Worm (Caenorhabditis elegans) whole organism, mixed stage, embryonic: ENCODE data around the gene nspe-6.
A peak's percentile ranks its signal among the peaks of the same experiment; 100 is the strongest.

ENCODE experiments used
- M03D4.4 ChIP-seq: sonication (generic microtip); optimal IDR thresholded peaks from 2 replicates; lab custom pipeline; 2017; ENCODE audit warnings: mild to moderate bottlenecking, missing genetic modification characterization, missing compliant biosample characterization
- bed-3 ChIP-seq: fragments of 200-800 bp; sonication (Bioruptor generic); optimal IDR thresholded peaks from 3 replicates; lab custom pipeline; 2018; ENCODE audit warnings: mild to moderate bottlenecking, missing genetic modification characterization, moderate library complexity, missing compliant biosample characterization
- blmp-1 ChIP-seq: fragments of 150-350 bp; optimal IDR thresholded peaks from 2 replicates; lab custom pipeline; 2014; ENCODE audit warnings: missing biosample characterization, missing genetic modification characterization
- ceh-39 ChIP-seq: fragments of 150-350 bp; optimal IDR thresholded peaks from 2 replicates; lab custom pipeline; 2014; ENCODE audit warnings: missing biosample characterization, missing genetic modification characterization
- ceh-43 ChIP-seq: fragments of 200-800 bp; sonication (Bioruptor generic); optimal IDR thresholded peaks from 2 replicates; lab custom pipeline; 2018; ENCODE audit warnings: mild to moderate bottlenecking, missing genetic modification characterization, moderate library complexity, missing compliant biosample characterization
- ceh-83 ChIP-seq: fragments of 200-800 bp; sonication (Bioruptor generic); optimal IDR thresholded peaks from 2 replicates; lab custom pipeline; 2018; ENCODE audit warnings: mild to moderate bottlenecking, missing genetic modification characterization, missing compliant biosample characterization
- ces-1 ChIP-seq: fragments of 150-350 bp; optimal IDR thresholded peaks from 2 replicates; lab custom pipeline; 2014; ENCODE audit warnings: missing biosample characterization, missing genetic modification reagents, missing genetic modification characterization
- cnd-1 ChIP-seq: fragments of 200-800 bp; sonication (Bioruptor generic); optimal IDR thresholded peaks from 2 replicates; lab custom pipeline; 2018; ENCODE audit warnings: mild to moderate bottlenecking, missing genetic modification characterization, missing compliant biosample characterization
- drap-1 ChIP-seq: fragments of 200-800 bp; sonication (Bioruptor generic); optimal IDR thresholded peaks from 3 replicates; lab custom pipeline; 2018; ENCODE audit warnings: mild to moderate bottlenecking, missing genetic modification characterization, missing compliant biosample characterization
- elt-1 ChIP-seq: sonication (generic microtip); optimal IDR thresholded peaks from 2 replicates; lab custom pipeline; 2017; ENCODE audit warnings: missing genetic modification characterization, mild to moderate bottlenecking, missing compliant biosample characterization, antibody characterized with exemption, moderate library complexity, borderline replicate concordance; ENCODE audit not compliant: insufficient read depth
- elt-3 ChIP-seq: fragments of 150-350 bp; optimal IDR thresholded peaks from 2 replicates; lab custom pipeline; 2014; ENCODE audit warnings: missing biosample characterization, missing genetic modification characterization
- flh-1 ChIP-seq: fragments of 200-800 bp; sonication (Bioruptor generic); optimal IDR thresholded peaks from 2 replicates; lab custom pipeline; 2018; ENCODE audit warnings: mild to moderate bottlenecking, missing genetic modification characterization, moderate library complexity, missing compliant biosample characterization
- ham-2 ChIP-seq: fragments of 200-800 bp; sonication (Bioruptor generic); optimal IDR thresholded peaks from 2 replicates; lab custom pipeline; 2018; ENCODE audit warnings: mild to moderate bottlenecking, missing genetic modification characterization, missing compliant biosample characterization
- hlh-1 ChIP-seq: fragments of 150-350 bp; optimal IDR thresholded peaks from 2 replicates; lab custom pipeline; 2014; ENCODE audit warnings: missing biosample characterization, missing genetic modification reagents, missing genetic modification characterization
- lin-13 ChIP-seq: fragments of 150-350 bp; optimal IDR thresholded peaks from 2 replicates; lab custom pipeline; 2014; ENCODE audit warnings: missing biosample characterization, missing genetic modification characterization
- lin-32 ChIP-seq: fragments of 200-800 bp; sonication (Bioruptor generic); optimal IDR thresholded peaks from 2 replicates; lab custom pipeline; 2018; ENCODE audit warnings: mild to moderate bottlenecking, missing genetic modification characterization, missing compliant biosample characterization
- lsy-2 ChIP-seq: fragments of 150-350 bp; optimal IDR thresholded peaks from 2 replicates; lab custom pipeline; 2014; ENCODE audit warnings: missing biosample characterization, missing genetic modification characterization
- mab-5 ChIP-seq: fragments of 150-350 bp; optimal IDR thresholded peaks from 2 replicates; lab custom pipeline; 2014; ENCODE audit warnings: missing biosample characterization, missing genetic modification characterization
- mep-1 ChIP-seq: fragments of 150-350 bp; optimal IDR thresholded peaks from 2 replicates; lab custom pipeline; 2017; ENCODE audit warnings: missing biosample characterization, missing genetic modification reagents, missing genetic modification characterization, inconsistent platforms
- mls-2 ChIP-seq: sonication (generic microtip); optimal IDR thresholded peaks from 2 replicates; lab custom pipeline; 2016; ENCODE audit warnings: mild to moderate bottlenecking, missing genetic modification characterization, moderate library complexity, missing compliant biosample characterization
- nhr-12 ChIP-seq: fragments of 150-350 bp; optimal IDR thresholded peaks from 2 replicates; lab custom pipeline; 2014; ENCODE audit warnings: missing biosample characterization, missing genetic modification characterization
- nhr-2 ChIP-seq: fragments of 150-350 bp; optimal IDR thresholded peaks from 2 replicates; lab custom pipeline; 2014; ENCODE audit warnings: missing biosample characterization, missing genetic modification characterization
- nhr-237 ChIP-seq: fragments of 150-350 bp; optimal IDR thresholded peaks from 2 replicates; lab custom pipeline; 2014; ENCODE audit warnings: missing biosample characterization, missing genetic modification characterization
- nhr-28 ChIP-seq: fragments of 150-350 bp; optimal IDR thresholded peaks from 2 replicates; lab custom pipeline; 2014; ENCODE audit warnings: missing biosample characterization, missing genetic modification characterization
- nhr-76 ChIP-seq: sonication (generic microtip); optimal IDR thresholded peaks from 2 replicates; lab custom pipeline; 2017; ENCODE audit warnings: missing biosample characterization, missing genetic modification characterization
- sem-2 ChIP-seq: fragments of 200-800 bp; sonication (Bioruptor generic); optimal IDR thresholded peaks from 2 replicates; lab custom pipeline; 2018; ENCODE audit warnings: mild to moderate bottlenecking, missing genetic modification characterization, missing compliant biosample characterization
- snpc-4 ChIP-seq: fragments of 150-350 bp; optimal IDR thresholded peaks from 2 replicates; lab custom pipeline; 2014; ENCODE audit warnings: missing biosample characterization, missing genetic modification characterization
- sptf-1 ChIP-seq: sonication (generic microtip); optimal IDR thresholded peaks from 2 replicates; lab custom pipeline; 2017; ENCODE audit warnings: mild to moderate bottlenecking, missing genetic modification characterization, moderate library complexity, missing compliant biosample characterization
- tbx-8 ChIP-seq: fragments of 200-800 bp; sonication (Bioruptor generic); optimal IDR thresholded peaks from 2 replicates; lab custom pipeline; 2018; ENCODE audit warnings: mild to moderate bottlenecking, missing genetic modification characterization, moderate library complexity, missing compliant biosample characterization
- unc-120 ChIP-seq: sonication (generic microtip); optimal IDR thresholded peaks from 2 replicates; lab custom pipeline; 2017; ENCODE audit warnings: missing genetic modification characterization, missing compliant biosample characterization; ENCODE audit not compliant: poor library complexity, severe bottlenecking
- unc-39 ChIP-seq: fragments of 150-350 bp; optimal IDR thresholded peaks from 2 replicates; lab custom pipeline; 2014; ENCODE audit warnings: missing biosample characterization, missing genetic modification characterization
- unc-62 ChIP-seq: fragments of 150-350 bp; optimal IDR thresholded peaks from 2 replicates; lab custom pipeline; 2014; ENCODE audit warnings: missing biosample characterization, missing genetic modification reagents, missing genetic modification characterization
- zip-8 ChIP-seq: fragments of 150-350 bp; optimal IDR thresholded peaks from 2 replicates; lab custom pipeline; 2014; ENCODE audit warnings: missing biosample characterization, missing genetic modification characterization
- ztf-11 ChIP-seq: fragments of 150-350 bp; optimal IDR thresholded peaks from 2 replicates; lab custom pipeline; 2014; ENCODE audit warnings: missing biosample characterization, missing genetic modification characterization

Gene nspe-6

ce11 chrII:12608653-12609052, 7.3 kb downstream of the nspe-6 start, which contains the start of gene Y38E10A.9:
Gene Y38E10A.9 (plus strand): TSS chrII:12608953.
- TF ChIP-seq ceh-83 (GFP tag; lab: Kevin White, UChicago), result no peak

ce11 chrII:12606900-12607299, 9.1 kb downstream of the nspe-6 start, which contains the start of gene Y38E10A.8:
Gene Y38E10A.8 (plus strand): TSS chrII:12607200.
- TF ChIP-seq lin-32 (GFP tag; lab: Kevin White, UChicago), result no peak
- TF ChIP-seq ceh-39 (tag; lab: Kevin White, UChicago), result no peak
- TF ChIP-seq ham-2 (GFP tag; lab: Kevin White, UChicago), result no peak
- no peak for TF ChIP-seq flh-1 (GFP tag; lab: Kevin White, UChicago)
- no peak for TF ChIP-seq elt-1 (tag; lab: Kevin White, UChicago)
- no peak for TF ChIP-seq nhr-12 (tag; lab: Kevin White, UChicago)
- no peak for TF ChIP-seq sptf-1 (tag; lab: Kevin White, UChicago)
- TF ChIP-seq tbx-8 (GFP tag; lab: Kevin White, UChicago), result no peak
- no peak for TF ChIP-seq elt-3 (tag; lab: Kevin White, UChicago)
- TF ChIP-seq, all 35 proteins: peak for 0

- no peak for TF ChIP-seq nhr-237
- TF ChIP-seq lsy-2 (tag; lab: Kevin White, UChicago), result no peak
- TF ChIP-seq tbx-8 (GFP tag; lab: Kevin White, UChicago), result no peak
- no peak for TF ChIP-seq bed-3 (GFP tag; lab: Kevin White, UChicago)
- no peak for TF ChIP-seq ces-1
- TF ChIP-seq cnd-1 (tag; lab: Kevin White, UChicago), result no peak
- TF ChIP-seq zip-8 (tag; lab: Kevin White, UChicago), result no peak
- no peak for TF ChIP-seq nhr-12 (tag; lab: Kevin White, UChicago)
- TF ChIP-seq lin-13 (tag; lab: Kevin White, UChicago), result no peak
- no peak for TF ChIP-seq ham-2 (GFP tag; lab: Kevin White, UChicago)
- no peak for TF ChIP-seq ztf-11
- no peak for TF ChIP-seq unc-120 (tag; lab: Kevin White, UChicago)
- no peak for TF ChIP-seq mls-2 (tag; lab: Kevin White, UChicago)
- TF ChIP-seq drap-1 (GFP tag; lab: Kevin White, UChicago), result no peak
- TF ChIP-seq mep-1 (tag; lab: Kevin White, UChicago), result no peak
- no peak for TF ChIP-seq blmp-1 (tag; lab: Kevin White, UChicago)
- TF ChIP-seq ceh-83 (GFP tag; lab: Kevin White, UChicago), result no peak
- no peak for TF ChIP-seq elt-1 (tag; lab: Kevin White, UChicago)
- TF ChIP-seq nhr-76 (tag; lab: Kevin White, UChicago), result no peak
- no peak for TF ChIP-seq unc-39
Measured at ce11 chrII:12606108-12606507, 9.9 kb downstream of the nspe-6 start.

ce11 chrII:12603667-12604621, 12.0 kb downstream of the nspe-6 start, which contains the start of the genes ceh-100 and lips-15:
Gene ceh-100 (minus strand): TSS chrII:12603680.
Gene lips-15 (plus strand): TSS chrII:12604386.
- no peak for TF ChIP-seq sem-2 (GFP tag; lab: Kevin White, UChicago)
- TF ChIP-seq elt-1 (tag; lab: Kevin White, UChicago), result no peak
- no peak for TF ChIP-seq bed-3 (GFP tag; lab: Kevin White, UChicago)
- no peak for TF ChIP-seq unc-62 (GFP tag; lab: Kevin White, UChicago)
- TF ChIP-seq nhr-2 (tag; lab: Kevin White, UChicago), result no peak
- TF ChIP-seq ceh-83 (GFP tag; lab: Kevin White, UChicago), result no peak
- no peak for TF ChIP-seq cnd-1 (tag; lab: Kevin White, UChicago)
- no peak for TF ChIP-seq tbx-8 (GFP tag; lab: Kevin White, UChicago)
- no peak for TF ChIP-seq lin-13 (tag; lab: Kevin White, UChicago)
- TF ChIP-seq nhr-76 (tag; lab: Kevin White, UChicago), result no peak
- no peak for TF ChIP-seq mls-2 (tag; lab: Kevin White, UChicago)
- no peak for TF ChIP-seq ztf-11
- no peak for TF ChIP-seq ham-2 (GFP tag; lab: Kevin White, UChicago)
- TF ChIP-seq unc-39, result no peak
- peak; percentile 10 for TF ChIP-seq ceh-39 (tag; lab: Kevin White, UChicago)
- no peak for TF ChIP-seq mab-5 (tag; lab: Kevin White, UChicago)
- peak; percentile 24 for TF ChIP-seq lsy-2 (tag; lab: Kevin White, UChicago)
- no peak for TF ChIP-seq M03D4.4 (tag; lab: Kevin White, UChicago)
- TF ChIP-seq mep-1 (tag; lab: Kevin White, UChicago), result peak; percentile 61
- no peak for TF ChIP-seq sptf-1 (tag; lab: Kevin White, UChicago)
- TF ChIP-seq nhr-237, result no peak
- no peak for TF ChIP-seq ceh-43 (GFP tag; lab: Kevin White, UChicago)
- TF ChIP-seq drap-1 (GFP tag; lab: Kevin White, UChicago), result no peak
- TF ChIP-seq hlh-1, result no peak
- TF ChIP-seq lin-32 (GFP tag; lab: Kevin White, UChicago), result no peak
- TF ChIP-seq snpc-4 (tag; lab: Kevin White, UChicago), result no peak
- no peak for TF ChIP-seq ces-1
- no peak for TF ChIP-seq nhr-12 (tag; lab: Kevin White, UChicago)
- peak; percentile 5 for TF ChIP-seq unc-120 (tag; lab: Kevin White, UChicago)
- TF ChIP-seq flh-1 (GFP tag; lab: Kevin White, UChicago), result no peak
- no peak for TF ChIP-seq zip-8 (tag; lab: Kevin White, UChicago)
- TF ChIP-seq elt-3 (tag; lab: Kevin White, UChicago), result no peak
- no peak for TF ChIP-seq nhr-28 (tag; lab: Kevin White, UChicago)
- no peak for TF ChIP-seq blmp-1 (tag; lab: Kevin White, UChicago)
